Fruit fly (Drosophila melanogaster) whole organism, embryonic: ENCODE data around the gene Rpn9.
A peak's percentile ranks its signal among the peaks of the same experiment; 100 is the strongest.

Source experiments
- Antp ChIP-seq: fragments of 200-800 bp; sonication (Bioruptor generic); optimal IDR thresholded peaks from 3 replicates; lab custom pipeline; 2016; ENCODE audit warnings: missing biosample characterization, missing genetic modification characterization
- BEAF-32 ChIP-seq: fragments of 200-800 bp; sonication (Bioruptor generic); optimal IDR thresholded peaks from 3 replicates; lab custom pipeline; 2017; ENCODE audit warnings: missing biosample characterization, missing genetic modification characterization, mild to moderate bottlenecking, moderate library complexity, missing genetic modification reagents
- Blimp-1 ChIP-seq: fragments of 200-800 bp; sonication (Bioruptor generic); optimal IDR thresholded peaks from 3 replicates; lab custom pipeline; 2018; ENCODE audit warnings: missing biosample characterization, missing genetic modification characterization, mild to moderate bottlenecking, moderate library complexity, missing genetic modification reagents
- CG10267 ChIP-seq: fragments of 200-800 bp; sonication (Bioruptor generic); optimal IDR thresholded peaks from 2 replicates; lab custom pipeline; 2018; ENCODE audit warnings: missing biosample characterization, mild to moderate bottlenecking, missing genetic modification characterization, moderate library complexity
- CG10959 ChIP-seq: fragments of 200-800 bp; sonication (Bioruptor generic); IDR thresholded peaks from 2 replicates; pipeline ENCODE4 v1.3.6; 2022; ENCODE audit warnings: missing biosample characterization, missing genetic modification characterization
- CG12104 ChIP-seq: fragments of 200-800 bp; sonication (Bioruptor generic); optimal IDR thresholded peaks from 3 replicates; lab custom pipeline; 2016; ENCODE audit warnings: missing biosample characterization, missing genetic modification characterization
- CG14710 ChIP-seq: fragments of 200-800 bp; sonication (Bioruptor generic); optimal IDR thresholded peaks from 3 replicates; lab custom pipeline; 2019; ENCODE audit warnings: missing biosample characterization, mild to moderate bottlenecking, missing genetic modification characterization, moderate library complexity
- CG15011 ChIP-seq: fragments of 200-800 bp; sonication (Bioruptor generic); optimal IDR thresholded peaks from 3 replicates; lab custom pipeline; 2018; ENCODE audit warnings: missing biosample characterization, mild to moderate bottlenecking, missing genetic modification characterization
- CG15269 ChIP-seq: fragments of 200-800 bp; sonication (Bioruptor generic); optimal IDR thresholded peaks from 2 replicates; lab custom pipeline; 2018; ENCODE audit warnings: missing biosample characterization, mild to moderate bottlenecking, missing genetic modification characterization, moderate library complexity
- CG15479 ChIP-seq: fragments of 200-800 bp; sonication (Bioruptor generic); optimal IDR thresholded peaks from 3 replicates; lab custom pipeline; 2019; ENCODE audit warnings: missing biosample characterization, mild to moderate bottlenecking, missing genetic modification characterization, moderate library complexity
- CG17385 ChIP-seq: fragments of 200-800 bp; sonication (Bioruptor generic); optimal IDR thresholded peaks from 3 replicates; lab custom pipeline; 2018; ENCODE audit warnings: missing biosample characterization, mild to moderate bottlenecking, missing genetic modification characterization
- CG18476 ChIP-seq: fragments of 200-800 bp; sonication (Bioruptor generic); optimal IDR thresholded peaks from 2 replicates; lab custom pipeline; 2016; ENCODE audit warnings: missing biosample characterization, mild to moderate bottlenecking, missing genetic modification characterization
- CG18599 ChIP-seq: fragments of 200-800 bp; sonication (Bioruptor generic); optimal IDR thresholded peaks from 3 replicates; lab custom pipeline; 2017; ENCODE audit warnings: missing biosample characterization, missing genetic modification characterization, mild to moderate bottlenecking, moderate library complexity, missing genetic modification reagents
- CG2120 ChIP-seq: fragments of 200-800 bp; sonication (Bioruptor generic); optimal IDR thresholded peaks from 3 replicates; lab custom pipeline; 2016; ENCODE audit warnings: missing biosample characterization, missing genetic modification characterization
- CG30403 ChIP-seq: fragments of 200-800 bp; sonication (Bioruptor generic); optimal IDR thresholded peaks from 3 replicates; lab custom pipeline; 2016; ENCODE audit warnings: missing biosample characterization, missing genetic modification characterization
- CG30431 ChIP-seq: fragments of 200-800 bp; sonication (Bioruptor generic); optimal IDR thresholded peaks from 2 replicates; lab custom pipeline; 2017; ENCODE audit warnings: missing biosample characterization, missing genetic modification characterization
- CG3163 ChIP-seq: fragments of 200-800 bp; sonication (Bioruptor generic); optimal IDR thresholded peaks from 3 replicates; lab custom pipeline; 2016; ENCODE audit warnings: missing biosample characterization, missing genetic modification characterization
- CG32767 ChIP-seq: fragments of 200-800 bp; sonication (Bioruptor generic); IDR thresholded peaks from 2 replicates; pipeline ENCODE4 v1.3.6; 2022; ENCODE audit warnings: missing biosample characterization, missing genetic modification characterization
- CG4820 ChIP-seq: fragments of 200-800 bp; sonication (Bioruptor generic); optimal IDR thresholded peaks from 3 replicates; lab custom pipeline; 2016; ENCODE audit warnings: missing biosample characterization, missing genetic modification characterization
- CG8388 ChIP-seq: fragments of 200-800 bp; sonication (Bioruptor generic); optimal IDR thresholded peaks from 2 replicates; lab custom pipeline; 2019; ENCODE audit warnings: missing biosample characterization, mild to moderate bottlenecking, missing genetic modification characterization, moderate library complexity
- Dbx ChIP-seq: fragments of 200-800 bp; sonication (Bioruptor generic); IDR thresholded peaks from 3 replicates; pipeline ENCODE4 v1.3.6; 2022; ENCODE audit warnings: missing biosample characterization, missing genetic modification characterization
- Deaf1 ChIP-seq: fragments of 200-800 bp; optimal IDR thresholded peaks from 3 replicates; lab custom pipeline; 2019; ENCODE audit warnings: missing biosample characterization, mild to moderate bottlenecking, missing genetic modification characterization, moderate library complexity
- E2f1 ChIP-seq: fragments of 200-800 bp; sonication (Bioruptor generic); IDR thresholded peaks from 2 replicates; pipeline ENCODE4 v1.3.6; 2022; ENCODE audit warnings: missing biosample characterization, missing genetic modification characterization
- Hr78 ChIP-seq, 2 experiments: fragments of 200-800 bp in 1 of 2; fragments of >200 bp in 1 of 2; sonication (Bioruptor generic) in 1 of 2; optimal IDR thresholded peaks; 2 replicates each; lab custom pipeline; 2017 to 2019; ENCODE audit warnings: missing biosample characterization in 2 of 2, missing genetic modification characterization in 2 of 2, mild to moderate bottlenecking in 1 of 2, moderate library complexity in 1 of 2
- Mes4 ChIP-seq: fragments of 200-800 bp; sonication (Bioruptor generic); optimal IDR thresholded peaks from 2 replicates; lab custom pipeline; 2016; ENCODE audit warnings: missing biosample characterization, missing genetic modification characterization
- NfI ChIP-seq: fragments of 200-800 bp; sonication (Bioruptor generic); optimal IDR thresholded peaks from 3 replicates; lab custom pipeline; 2018; ENCODE audit warnings: missing biosample characterization, mild to moderate bottlenecking, missing genetic modification characterization, moderate library complexity
- Pdp1 ChIP-seq, 2 experiments: fragments of 200-800 bp; sonication (Bioruptor generic); optimal IDR thresholded peaks; 3 replicates each; lab custom pipeline; 2016; ENCODE audit warnings: missing biosample characterization in 2 of 2, missing genetic modification characterization in 2 of 2, mild to moderate bottlenecking in 1 of 2, moderate library complexity in 1 of 2
- Poxn ChIP-seq: fragments of 200-800 bp; sonication (Bioruptor generic); IDR thresholded peaks from 2 replicates; pipeline ENCODE4 v1.3.6; 2022; ENCODE audit warnings: missing biosample characterization, missing genetic modification characterization
- Vsx1 ChIP-seq: fragments of 200-800 bp; sonication (Bioruptor generic); optimal IDR thresholded peaks from 2 replicates; lab custom pipeline; 2017; ENCODE audit warnings: missing biosample characterization, mild to moderate bottlenecking, missing genetic modification characterization, missing genetic modification reagents
- cad ChIP-seq: fragments of >200 bp; optimal IDR thresholded peaks from 2 replicates; lab custom pipeline; 2017; ENCODE audit warnings: missing biosample characterization, missing genetic modification characterization
- cas ChIP-seq: fragments of 200-800 bp; sonication (Bioruptor generic); IDR thresholded peaks from 2 replicates; pipeline ENCODE4 v1.3.6; 2022; ENCODE audit warnings: missing biosample characterization, missing genetic modification characterization
- chif ChIP-seq, 2 experiments: fragments of 200-800 bp; sonication (Bioruptor generic); optimal IDR thresholded peaks; 3 replicates each; lab custom pipeline; 2016; ENCODE audit warnings: missing biosample characterization in 2 of 2, missing genetic modification characterization in 2 of 2
- chn ChIP-seq: fragments of 200-800 bp; sonication (Bioruptor generic); optimal IDR thresholded peaks from 2 replicates; lab custom pipeline; 2016; ENCODE audit warnings: missing biosample characterization, missing genetic modification characterization
- fd102C ChIP-seq: fragments of 200-800 bp; sonication (Bioruptor generic); optimal IDR thresholded peaks from 2 replicates; lab custom pipeline; 2018; ENCODE audit warnings: missing biosample characterization, mild to moderate bottlenecking, missing genetic modification characterization, moderate library complexity
- fd64A ChIP-seq: fragments of 200-800 bp; sonication (Bioruptor generic); optimal IDR thresholded peaks from 3 replicates; lab custom pipeline; 2018; ENCODE audit warnings: missing biosample characterization, mild to moderate bottlenecking, missing genetic modification characterization
- fd96Cb ChIP-seq: fragments of 200-800 bp; sonication (Bioruptor generic); optimal IDR thresholded peaks from 2 replicates; lab custom pipeline; 2018; ENCODE audit warnings: missing biosample characterization, mild to moderate bottlenecking, missing genetic modification characterization, moderate library complexity
- gfzf ChIP-seq: fragments of 200-800 bp; sonication (Bioruptor generic); optimal IDR thresholded peaks from 2 replicates; lab custom pipeline; 2016; ENCODE audit warnings: missing biosample characterization, mild to moderate bottlenecking, missing genetic modification characterization, moderate library complexity
- mirr ChIP-seq: fragments of 200-800 bp; sonication (Bioruptor generic); optimal IDR thresholded peaks from 3 replicates; lab custom pipeline; 2018; ENCODE audit warnings: missing biosample characterization, mild to moderate bottlenecking, missing genetic modification characterization
- nom ChIP-seq: fragments of 200-800 bp; sonication (Bioruptor generic); optimal IDR thresholded peaks from 2 replicates; lab custom pipeline; 2017; ENCODE audit warnings: missing biosample characterization, missing genetic modification characterization, mild to moderate bottlenecking, moderate library complexity, missing genetic modification reagents
- onecut ChIP-seq: fragments of 200-800 bp; sonication (Bioruptor generic); IDR thresholded peaks from 2 replicates; pipeline ENCODE4 v1.3.6; 2022; ENCODE audit warnings: missing biosample characterization, missing genetic modification characterization
- rib ChIP-seq: fragments of 200-800 bp; sonication (Bioruptor generic); IDR thresholded peaks from 2 replicates; pipeline ENCODE4 v1.3.6; 2022; ENCODE audit warnings: missing biosample characterization, missing genetic modification characterization
- ro ChIP-seq: fragments of 200-800 bp; sonication (Bioruptor generic); IDR thresholded peaks from 2 replicates; pipeline ENCODE4 v1.3.6; 2022; ENCODE audit warnings: missing biosample characterization, missing genetic modification characterization
- sd ChIP-seq: fragments of 200-800 bp; sonication (Bioruptor generic); optimal IDR thresholded peaks from 3 replicates; lab custom pipeline; 2018; ENCODE audit warnings: missing biosample characterization, mild to moderate bottlenecking, missing genetic modification characterization, moderate library complexity
- sr ChIP-seq: fragments of 200-800 bp; sonication (Bioruptor generic); IDR thresholded peaks from 3 replicates; pipeline ENCODE4 v1.3.6; 2022; ENCODE audit warnings: missing biosample characterization, missing genetic modification characterization
- sug ChIP-seq: fragments of 200-800 bp; optimal IDR thresholded peaks from 2 replicates; lab custom pipeline; 2019; ENCODE audit warnings: missing biosample characterization, mild to moderate bottlenecking, missing genetic modification characterization, moderate library complexity
- trh ChIP-seq: fragments of 200-800 bp; sonication (Bioruptor generic); optimal IDR thresholded peaks from 2 replicates; lab custom pipeline; 2016; ENCODE audit warnings: missing biosample characterization, missing genetic modification characterization
- twi ChIP-seq: fragments of 200-800 bp; optimal IDR thresholded peaks from 2 replicates; lab custom pipeline; 2019; ENCODE audit warnings: missing biosample characterization, mild to moderate bottlenecking, missing genetic modification characterization, moderate library complexity
- wek ChIP-seq: fragments of 200-800 bp; sonication (Bioruptor generic); optimal IDR thresholded peaks from 3 replicates; lab custom pipeline; 2018; ENCODE audit warnings: missing biosample characterization, mild to moderate bottlenecking, missing genetic modification characterization, moderate library complexity
- z ChIP-seq: fragments of 200-800 bp; sonication (Bioruptor generic); IDR thresholded peaks from 3 replicates; pipeline ENCODE4 v1.3.6; 2022; ENCODE audit warnings: missing biosample characterization, missing genetic modification characterization

Rpn9 gene

DNA sequence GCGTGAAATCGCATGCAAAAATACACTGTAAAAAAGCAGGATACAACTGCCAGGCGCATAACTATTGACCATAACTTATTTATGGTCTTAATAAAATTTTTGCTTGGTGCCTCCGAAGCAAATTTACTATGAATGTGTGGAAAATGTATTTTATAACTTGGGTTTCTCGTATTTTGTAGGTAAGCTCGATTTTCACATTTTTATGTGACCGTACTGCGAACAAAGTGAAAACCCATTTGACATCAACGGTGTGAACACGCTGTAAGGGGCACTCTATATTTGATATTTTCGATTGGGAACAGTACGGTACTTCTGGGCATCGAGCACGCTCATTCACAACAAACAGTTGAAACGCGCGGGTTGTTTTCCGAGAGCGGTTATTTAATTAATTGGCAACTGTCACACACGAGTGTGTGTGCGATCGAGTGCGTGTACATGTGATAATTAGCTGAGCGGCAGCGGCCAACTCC lies 48.2 kb upstream of the Rpn9 start, which contains the start of the genes Nup98-96 and mbc (continued):
- TF ChIP-seq Dbx (GFP tag; lab: Robert Waterston, UW) (peak; percentile 89), cas (GFP tag; lab: Robert Waterston, UW) (peak; percentile 66; the same call in 1 of the 2 replicates), rib (peak; percentile 63), CG32767 (GFP tag; lab: Robert Waterston, UW) (peak; percentile 57; the same call in 1 of the 2 replicates), cad (no peak), fd64A (GFP tag; lab: Kevin White, UChicago) (no peak), CG17385 (peak; percentile 53), sug (tag; lab: Kevin White, UChicago) (peak; percentile 88), sr (GFP tag; lab: Robert Waterston, UW) (no peak), sd (tag; lab: Kevin White, UChicago) (peak; percentile 76), Deaf1 (tag; lab: Kevin White, UChicago) (peak; percentile 54), CG30431 (GFP tag; lab: Kevin White, UChicago) (peak; percentile 89), trh (peak; percentile 80), CG4820 (GFP tag; lab: Kevin White, UChicago) (peak; percentile 88), CG10267 (tag; lab: Kevin White, UChicago) (peak; percentile 84), CG30403 (GFP tag; lab: Kevin White, UChicago) (peak; percentile 94), CG8388 (GFP tag; lab: Kevin White, UChicago) (peak; percentile 60), Vsx1 (GFP tag; lab: Kevin White, UChicago) (peak; percentile 98), Pdp1 (GFP tag; optimal IDR thresholded peaks at IDR 0.05; lab: Kevin White, UChicago) (peak; percentile 90 to 94), CG12104 (GFP tag; lab: Kevin White, UChicago) (peak; percentile 63), ro (GFP tag; lab: Robert Waterston, UW) (no peak), onecut (peak; percentile 66), CG3163 (peak; percentile 81), twi (tag; lab: Kevin White, UChicago) (peak; percentile 74), wek (peak; percentile 93), Antp (GFP tag; lab: Kevin White, UChicago) (peak; percentile 92), CG14710 (tag; lab: Kevin White, UChicago) (peak; percentile 94), Hr78 (GFP tag; optimal IDR thresholded peaks at IDR 0.05; lab: Kevin White, UChicago) (no peak), chn (GFP tag; lab: Kevin White, UChicago) (peak; percentile 91), CG18476 (GFP tag; lab: Kevin White, UChicago) (peak; percentile 86), chif (GFP tag; optimal IDR thresholded peaks at IDR 0.05; lab: Kevin White, UChicago) (peak; percentile 73 to 93), CG15479 (peak; percentile 59), fd96Cb (tag; lab: Kevin White, UChicago) (peak; percentile 78), NfI (GFP tag; lab: Kevin White, UChicago) (peak; percentile 79), E2f1 (peak; percentile 88), Mes4 (GFP tag; lab: Kevin White, UChicago) (peak; percentile 90), CG18599 (GFP tag; lab: Kevin White, UChicago) (peak; percentile 82), Blimp-1 (GFP tag; lab: Kevin White, UChicago) (peak; percentile 72), BEAF-32 (GFP tag; lab: Kevin White, UChicago) (peak; percentile 80), fd102C (GFP tag; lab: Kevin White, UChicago) (peak; percentile 10), z (GFP tag; lab: Robert Waterston, UW) (peak; percentile 66; the same call in 1 of the 3 replicates), CG15011 (GFP tag; lab: Kevin White, UChicago) (peak; percentile 27), CG15269 (tag; lab: Kevin White, UChicago) (peak; percentile 81), gfzf (GFP tag; lab: Kevin White, UChicago) (peak; percentile 99), Poxn (peak; percentile 44; the same call in 1 of the 2 replicates), nom (peak; percentile 75), CG10959 (GFP tag; lab: Robert Waterston, UW) (peak; percentile 73), mirr (GFP tag; lab: Kevin White, UChicago) (peak; percentile 78), CG2120 (peak; percentile 94)
